In genomic region chr2L:7916368-7916767, dm6 we compare ENCODE assay signal across 1 fruit fly cellular context.
TF ChIP-seq lines count a peak whose summit lies in the region.

No protein-coding gene starts in this region.

TF ChIP-seq in whole organism, embryonic, 481 proteins besides CTCF, POLR2A, EP300 and RAD21 (continued from another document):
- no peak for TF ChIP-seq disco-r (GFP tag; optimal IDR thresholded peaks at IDR 0.05; lab: Kevin White, UChicago)
- peak; percentile 41 to 63 for TF ChIP-seq chif (GFP tag; optimal IDR thresholded peaks at IDR 0.05; lab: Kevin White, UChicago)
- no peak for TF ChIP-seq cg (GFP tag; optimal IDR thresholded peaks at IDR 0.05; lab: Kevin White, UChicago)
- no peak for TF ChIP-seq CG8478 (optimal IDR thresholded peaks at IDR 0.05; lab: Kevin White, UChicago)
- TF ChIP-seq CG32767 (GFP tag; IDR thresholded peaks at IDR 0.05; lab: Robert Waterston, UW), result peak; percentile 54; the same call in 1 of the 2 replicates
- TF ChIP-seq tap (tag; optimal IDR thresholded peaks at IDR 0.05; lab: Kevin White, UChicago), result no peak
- peak; percentile 12 for TF ChIP-seq CG11398 (GFP tag; optimal IDR thresholded peaks at IDR 0.05; lab: Kevin White, UChicago)
- TF ChIP-seq Fer1 (GFP tag; optimal IDR thresholded peaks at IDR 0.05; lab: Kevin White, UChicago), result peak; percentile 37
- TF ChIP-seq CG5245 (GFP tag; optimal IDR thresholded peaks at IDR 0.05; lab: Kevin White, UChicago), result no peak
- TF ChIP-seq hbn (GFP tag; IDR thresholded peaks at IDR 0.05; lab: Robert Waterston, UW; ENCODE audit: partially characterized antibody), result no peak
- no peak for TF ChIP-seq NC2α (GFP tag; optimal IDR thresholded peaks at IDR 0.05; lab: Kevin White, UChicago)
- TF ChIP-seq Adf1 (GFP tag; IDR thresholded peaks at IDR 0.05; lab: Robert Waterston, UW), result peak; percentile 44
- TF ChIP-seq HLH4C (GFP tag; IDR thresholded peaks at IDR 0.05; lab: Robert Waterston, UW; ENCODE audit: partially characterized antibody), result no peak
- TF ChIP-seq phol (tag; optimal IDR thresholded peaks at IDR 0.05; lab: Kevin White, UChicago), result peak; percentile 9
- TF ChIP-seq Sox100B (GFP tag; optimal IDR thresholded peaks at IDR 0.05; lab: Kevin White, UChicago), result peak; percentile 48
- TF ChIP-seq p53 (GFP tag; optimal IDR thresholded peaks at IDR 0.05; lab: Kevin White, UChicago), result no peak
- TF ChIP-seq shn (GFP tag; optimal IDR thresholded peaks at IDR 0.05; lab: Kevin White, UChicago), result no peak
- TF ChIP-seq psq (GFP tag; optimal IDR thresholded peaks at IDR 0.05; lab: Kevin White, UChicago), result no peak
- TF ChIP-seq CG14860 (GFP tag; IDR thresholded peaks at IDR 0.05; lab: Robert Waterston, UW; ENCODE audit: partially characterized antibody), result no peak
- TF ChIP-seq C15 (GFP tag; IDR thresholded peaks at IDR 0.05; lab: Robert Waterston, UW), result peak; percentile 61; the same call in 1 of the 3 replicates
- peak; percentile 47; the same call in 1 of the 2 replicates for TF ChIP-seq Taf1 (GFP tag; IDR thresholded peaks at IDR 0.05; lab: Robert Waterston, UW)
- TF ChIP-seq nau (GFP tag; optimal IDR thresholded peaks at IDR 0.05; lab: Kevin White, UChicago), result no peak
- peak; percentile 67 for TF ChIP-seq CoRest (tag; optimal IDR thresholded peaks at IDR 0.05; lab: Kevin White, UChicago)
- TF ChIP-seq dmrt99B (tag; optimal IDR thresholded peaks at IDR 0.05; lab: Kevin White, UChicago), result peak; percentile 76
- TF ChIP-seq oc (tag; optimal IDR thresholded peaks at IDR 0.05; lab: Kevin White, UChicago), result peak; percentile 37
- TF ChIP-seq CG3407 (GFP tag; optimal IDR thresholded peaks at IDR 0.05; lab: Kevin White, UChicago), result peak; percentile 53
